Worm (Caenorhabditis elegans) whole organism, late embryonic: Measurements from ENCODE around the gene F14D2.7.

Source experiments
- F13H6.1 ChIP-seq: sonication (generic microtip); optimal IDR thresholded peaks from 2 replicates; lab custom pipeline; 2016; ENCODE audit warnings: missing genetic modification characterization, missing compliant biosample characterization
- ceh-9 ChIP-seq: sonication (generic microtip); optimal IDR thresholded peaks from 2 replicates; lab custom pipeline; 2016; ENCODE audit warnings: mild to moderate bottlenecking, missing genetic modification characterization, inconsistent platforms, missing compliant biosample characterization
- dmd-4 ChIP-seq: sonication (generic microtip); optimal IDR thresholded peaks from 2 replicates; lab custom pipeline; 2016; ENCODE audit warnings: borderline replicate concordance, missing genetic modification characterization, missing compliant biosample characterization
- fkh-10 ChIP-seq: fragments of 150-350 bp; optimal IDR thresholded peaks from 2 replicates; lab custom pipeline; 2014; ENCODE audit warnings: missing biosample characterization, missing genetic modification reagents, missing genetic modification characterization
- fkh-6 ChIP-seq: sonication (generic microtip); optimal IDR thresholded peaks from 2 replicates; lab custom pipeline; 2016; ENCODE audit warnings: missing genetic modification characterization, missing compliant biosample characterization
- hlh-15 ChIP-seq: sonication (generic microtip); optimal IDR thresholded peaks from 2 replicates; lab custom pipeline; 2016; ENCODE audit warnings: missing genetic modification characterization, missing compliant biosample characterization
- pag-3 ChIP-seq: sonication (generic microtip); optimal IDR thresholded peaks from 2 replicates; lab custom pipeline; 2016; ENCODE audit warnings: missing compliant biosample characterization, missing genetic modification characterization, borderline replicate concordance

DNA sequence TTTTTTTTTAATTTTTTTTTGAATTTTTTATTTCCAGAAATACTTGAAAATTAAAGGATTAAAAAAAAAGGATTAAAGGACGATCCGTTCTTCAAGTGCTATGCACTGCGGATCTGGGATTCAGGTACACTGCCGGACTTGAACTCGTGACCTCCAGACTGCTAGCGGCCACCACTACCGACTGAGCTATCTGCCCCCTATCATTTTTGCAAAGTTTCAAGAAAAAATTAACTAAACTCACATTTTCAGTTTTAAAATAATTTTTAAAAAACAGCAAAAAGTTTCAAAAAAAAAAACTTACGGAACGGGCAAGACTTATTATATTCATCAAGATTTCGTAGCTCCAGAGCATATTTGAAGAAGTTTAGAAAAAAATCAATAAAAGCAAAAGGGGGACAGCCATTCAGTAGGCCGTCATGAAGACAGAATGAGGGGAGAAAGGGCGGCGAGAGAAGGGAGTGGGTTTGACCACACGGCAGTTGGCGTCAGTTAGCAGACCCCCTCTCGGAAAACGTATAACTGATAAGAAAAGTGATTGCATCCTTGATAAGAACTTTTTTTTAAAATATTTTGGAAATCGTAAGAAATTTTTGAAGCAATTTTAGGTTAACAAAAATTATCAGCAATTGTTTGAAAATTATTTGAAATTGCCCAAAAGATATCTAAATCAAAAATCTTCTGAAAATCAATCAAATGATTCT lies 27.3 kb downstream of the F14D2.7 start:
- TF ChIP-seq F13H6.1 (no peak), dmd-4 (tag; lab: Kevin White, UChicago) (no peak), fkh-6 (tag; lab: Kevin White, UChicago) (no peak), pag-3 (tag; lab: Kevin White, UChicago) (no peak), hlh-15 (tag; lab: Kevin White, UChicago) (no peak), ceh-9 (tag; lab: Kevin White, UChicago) (no peak), fkh-10 (GFP tag; lab: Kevin White, UChicago) (no peak)
